Worm (Caenorhabditis elegans) whole organism, midembryonic: ENCODE measurements around the gene srh-74.

Experiments used
- T22C8.4 ChIP-seq: fragments of 200-800 bp; sonication (Bioruptor generic); IDR thresholded peaks from 2 replicates; pipeline ENCODE4 v1.3.6; 2022; ENCODE audit warnings: missing genetic modification characterization, missing compliant biosample characterization
- cog-1 ChIP-seq: sonication (generic microtip); optimal IDR thresholded peaks from 2 replicates; lab custom pipeline; 2016; ENCODE audit warnings: missing genetic modification characterization, missing compliant biosample characterization
- flt-1 ChIP-seq: fragments of 200-800 bp; sonication (Bioruptor generic); IDR thresholded peaks from 2 replicates; pipeline ENCODE4 v1.3.6; 2022; ENCODE audit warnings: missing genetic modification characterization, missing compliant biosample characterization
- klf-2 ChIP-seq: fragments of 200-800 bp; sonication (Bioruptor generic); conservative IDR thresholded peaks from 2 replicates; pipeline ENCODE4 v1.3.6; 2022; ENCODE audit warnings: missing genetic modification reagents, missing genetic modification characterization, missing compliant biosample characterization
- med-1 ChIP-seq: sonication (generic microtip); optimal IDR thresholded peaks from 2 replicates; lab custom pipeline; 2017; ENCODE audit warnings: missing genetic modification characterization, mild to moderate bottlenecking, missing compliant biosample characterization, antibody characterized with exemption, missing genetic modification reagents; ENCODE audit not compliant: insufficient read depth
- ref-1 ChIP-seq: fragments of 200-800 bp; sonication (Bioruptor generic); conservative IDR thresholded peaks from 2 replicates; pipeline ENCODE4 v1.3.6; 2022; ENCODE audit warnings: missing genetic modification reagents, missing genetic modification characterization, missing compliant biosample characterization
- tab-1 ChIP-seq: fragments of 200-800 bp; sonication (Bioruptor generic); IDR thresholded peaks from 2 replicates; pipeline ENCODE4 v1.3.6; 2022; ENCODE audit warnings: missing genetic modification characterization, missing compliant biosample characterization
- ztf-23 ChIP-seq: fragments of 200-800 bp; sonication (Bioruptor generic); IDR thresholded peaks from 2 replicates; pipeline ENCODE4 v1.3.6; 2022; ENCODE audit warnings: missing genetic modification reagents, missing genetic modification characterization, missing compliant biosample characterization
- ztf-29 ChIP-seq: fragments of 200-800 bp; sonication (Bioruptor generic); IDR thresholded peaks from 2 replicates; pipeline ENCODE4 v1.3.6; 2022; ENCODE audit warnings: missing genetic modification reagents, missing genetic modification characterization, missing compliant biosample characterization

srh-74 gene

DNA sequence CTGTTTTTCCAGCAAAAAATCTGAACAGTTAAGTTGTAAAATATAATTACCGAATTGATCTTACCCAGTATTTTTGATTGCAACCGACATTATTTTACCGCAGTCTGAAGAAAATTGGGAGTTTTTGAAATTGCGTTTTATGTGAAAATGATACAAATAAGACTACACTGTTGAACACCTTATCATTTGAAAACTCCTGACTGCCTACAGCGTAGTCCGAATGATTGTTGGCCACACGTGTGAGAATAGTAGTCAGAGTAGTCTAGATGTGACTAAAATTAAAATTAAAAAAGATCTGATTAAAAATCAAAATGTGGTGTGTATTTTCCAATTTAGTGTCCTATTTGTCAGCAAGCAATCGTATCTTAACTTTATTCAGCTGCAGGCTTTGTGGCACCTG is 1.8 kb downstream of the srh-74 start, which contains the start of gene dhs-18:
Gene dhs-18 (minus strand): TSS at position 104 of the 400 bp plus-strand sequence.
- TF ChIP-seq ztf-23 (GFP tag; lab: Robert Waterston, UW) (no peak), klf-2 (GFP tag; lab: Robert Waterston, UW) (no peak), ref-1 (GFP tag; lab: Robert Waterston, UW) (no peak), cog-1 (tag; lab: Kevin White, UChicago) (no peak), med-1 (GFP tag; lab: Kevin White, UChicago) (no peak), ztf-29 (GFP tag; lab: Robert Waterston, UW) (no peak), flt-1 (GFP tag; lab: Robert Waterston, UW) (no peak), T22C8.4 (GFP tag; lab: Robert Waterston, UW) (no peak), tab-1 (GFP tag; lab: Robert Waterston, UW) (no peak)

DNA sequence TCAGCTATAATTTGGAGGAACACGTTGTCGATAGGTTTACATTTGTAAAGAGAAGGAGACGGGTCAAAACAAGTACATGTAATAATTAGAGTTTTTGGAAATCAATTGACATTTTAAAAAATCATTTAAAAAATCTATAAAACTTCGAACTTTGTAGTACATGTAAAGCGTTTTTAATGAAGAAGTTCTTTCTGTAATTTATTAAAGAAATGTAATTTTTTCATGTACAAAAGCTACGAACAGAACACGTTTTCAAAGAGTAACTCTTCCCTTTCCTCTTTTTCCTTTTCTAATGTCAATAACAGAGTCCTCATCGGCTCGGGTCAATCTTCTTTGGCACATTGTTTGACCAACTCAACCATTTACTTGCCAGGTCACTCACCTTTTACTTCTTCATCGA is 4.8 kb downstream of the srh-74 start, which contains the start of gene C45B11.6:
Gene C45B11.6 (plus strand): TSS at position 301 of the 400 bp plus-strand sequence.
- no peak for TF ChIP-seq ztf-23 (GFP tag; lab: Robert Waterston, UW)

DNA sequence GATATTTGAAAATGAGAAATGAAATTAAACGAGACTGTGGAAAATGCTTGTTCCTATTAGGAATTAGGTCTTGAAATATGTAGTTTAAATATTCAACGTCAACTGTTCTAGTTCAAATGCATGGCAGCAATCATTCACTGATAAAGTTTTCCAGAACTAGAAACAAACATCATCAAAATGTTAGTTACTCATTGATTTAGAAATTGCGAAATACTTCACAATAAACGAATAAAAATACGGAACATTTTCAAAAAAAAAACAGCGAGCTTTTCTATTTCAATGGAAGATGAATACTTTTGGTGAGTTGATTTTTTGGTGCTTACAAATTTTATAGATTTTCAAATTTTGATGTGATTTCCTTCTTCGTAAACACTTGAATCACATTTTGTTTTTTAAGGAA is 6.0 kb downstream of the srh-74 start, which contains the start of gene C45B11.2:
Gene C45B11.2 (plus strand): TSS at position 173 of the 400 bp plus-strand sequence.
- no peak for TF ChIP-seq T22C8.4 (GFP tag; lab: Robert Waterston, UW)
- TF ChIP-seq klf-2 (GFP tag; lab: Robert Waterston, UW) = no peak
- no peak for TF ChIP-seq ref-1 (GFP tag; lab: Robert Waterston, UW)
- TF ChIP-seq med-1 (GFP tag; lab: Kevin White, UChicago) = no peak
- no peak for TF ChIP-seq ztf-29 (GFP tag; lab: Robert Waterston, UW)
- no peak for TF ChIP-seq tab-1 (GFP tag; lab: Robert Waterston, UW)

DNA sequence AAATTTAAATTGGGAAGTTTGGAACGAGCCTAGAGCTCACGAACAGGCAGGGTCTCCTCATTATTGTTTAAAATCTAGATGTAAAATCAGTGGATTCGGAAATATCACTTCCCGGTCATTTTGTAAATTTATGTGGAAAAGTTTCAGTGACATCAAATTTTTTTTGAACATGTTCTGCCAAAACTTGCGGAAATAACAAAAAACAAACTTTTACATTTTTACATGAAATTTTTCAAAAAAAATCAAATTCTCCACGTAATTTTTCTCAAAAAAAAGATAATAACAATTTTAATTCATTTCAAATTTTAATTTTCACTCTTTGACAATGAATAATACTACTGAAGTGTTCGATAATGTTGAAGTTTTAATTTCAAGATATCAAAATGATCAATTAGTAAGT is 7.1 kb downstream of the srh-74 start, which contains the start of gene C45B11.5:
Gene C45B11.5 (plus strand): TSS at position 301 of the 400 bp plus-strand sequence.
- TF ChIP-seq flt-1 (GFP tag; lab: Robert Waterston, UW) (no peak), cog-1 (tag; lab: Kevin White, UChicago) (no peak), T22C8.4 (GFP tag; lab: Robert Waterston, UW) (no peak), ref-1 (GFP tag; lab: Robert Waterston, UW) (no peak), klf-2 (GFP tag; lab: Robert Waterston, UW) (no peak)

DNA sequence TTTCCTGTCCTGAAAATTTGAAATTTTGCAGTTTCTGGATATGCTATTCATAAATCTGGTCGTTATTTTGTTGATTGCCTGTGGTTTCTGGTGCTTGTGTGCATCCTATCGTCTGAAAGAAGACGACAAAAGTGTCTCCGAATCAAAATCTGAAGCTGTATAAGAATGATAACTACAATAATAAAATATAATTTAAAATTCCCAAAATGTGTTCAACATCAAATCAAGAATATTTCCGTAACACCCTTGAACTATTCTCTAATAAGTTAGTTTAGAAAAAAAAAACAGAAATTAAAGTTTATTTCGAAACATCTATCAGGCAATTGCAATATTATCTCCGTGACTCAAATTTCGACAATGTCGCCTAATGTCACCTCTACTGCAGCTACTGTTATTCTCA is 8.1 kb downstream of the srh-74 start, which contains the start of gene C45B11.8:
Gene C45B11.8 (plus strand): TSS at position 301 of the 400 bp plus-strand sequence.
- no peak for TF ChIP-seq ztf-23 (GFP tag; lab: Robert Waterston, UW)
- no peak for TF ChIP-seq tab-1 (GFP tag; lab: Robert Waterston, UW)
- no peak for TF ChIP-seq flt-1 (GFP tag; lab: Robert Waterston, UW)
- no peak for TF ChIP-seq ref-1 (GFP tag; lab: Robert Waterston, UW)
- TF ChIP-seq cog-1 (tag; lab: Kevin White, UChicago) = no peak
- TF ChIP-seq ztf-29 (GFP tag; lab: Robert Waterston, UW) = no peak
- no peak for TF ChIP-seq klf-2 (GFP tag; lab: Robert Waterston, UW)
- TF ChIP-seq T22C8.4 (GFP tag; lab: Robert Waterston, UW) = no peak
- TF ChIP-seq med-1 (GFP tag; lab: Kevin White, UChicago) = no peak

DNA sequence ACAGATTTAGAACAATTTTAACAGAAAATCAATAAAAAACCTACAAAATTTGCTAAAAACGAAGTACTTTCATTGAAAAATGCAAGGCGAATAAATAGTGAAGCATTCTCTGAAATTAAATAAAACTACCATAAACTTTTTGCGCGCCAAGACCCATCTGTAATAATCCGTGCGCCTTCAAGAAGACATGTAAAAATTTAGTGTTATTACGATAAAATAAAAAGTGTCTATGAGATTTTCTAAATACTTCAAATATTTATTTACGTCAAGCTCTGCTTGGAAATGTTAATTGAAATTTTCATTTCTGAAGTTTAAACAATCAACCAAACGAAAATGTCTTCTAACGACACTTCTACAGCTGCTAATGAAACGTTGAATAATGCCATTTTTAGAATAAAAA is 8.6 kb downstream of the srh-74 start, which contains the start of gene C45B11.9:
Gene C45B11.9 (plus strand): TSS at position 301 of the 400 bp plus-strand sequence.
- no peak for TF ChIP-seq ztf-23 (GFP tag; lab: Robert Waterston, UW)
- TF ChIP-seq tab-1 (GFP tag; lab: Robert Waterston, UW) = no peak
- no peak for TF ChIP-seq T22C8.4 (GFP tag; lab: Robert Waterston, UW)
- TF ChIP-seq klf-2 (GFP tag; lab: Robert Waterston, UW) = no peak
- no peak for TF ChIP-seq med-1 (GFP tag; lab: Kevin White, UChicago)
- no peak for TF ChIP-seq ztf-29 (GFP tag; lab: Robert Waterston, UW)
- no peak for TF ChIP-seq flt-1 (GFP tag; lab: Robert Waterston, UW)
- no peak for TF ChIP-seq ref-1 (GFP tag; lab: Robert Waterston, UW)
- no peak for TF ChIP-seq cog-1 (tag; lab: Kevin White, UChicago)

DNA sequence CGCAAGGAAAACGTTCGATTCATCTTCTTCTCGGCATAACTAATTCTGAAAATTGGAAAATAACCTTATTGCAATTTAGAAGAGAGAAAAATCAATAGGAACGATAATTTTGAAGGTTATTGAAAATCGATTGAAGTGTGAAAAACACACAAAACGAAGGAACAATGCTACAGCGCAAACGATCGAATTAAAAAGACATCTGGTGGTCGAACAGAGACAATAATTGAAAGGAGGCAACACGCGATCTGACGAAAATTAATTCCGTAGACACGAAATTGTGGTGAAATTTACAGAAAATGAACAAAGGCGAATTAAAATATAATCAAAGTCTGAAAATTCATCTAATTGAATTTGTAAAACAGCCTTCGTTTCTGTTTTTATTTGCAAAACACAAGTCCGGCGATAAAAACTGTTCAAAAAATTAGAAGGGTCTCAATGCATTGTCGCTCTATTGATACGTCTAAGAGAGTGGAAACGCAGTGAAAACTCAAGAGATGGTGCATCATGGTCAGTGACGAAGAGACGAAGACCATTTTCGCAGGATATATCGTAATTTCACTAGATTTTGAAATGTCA is 9.1 kb downstream of the srh-74 start, which contains the start of gene pak-2:
Gene pak-2 (minus strand): TSS at position 51 of the 576 bp plus-strand sequence.
- TF ChIP-seq med-1 (GFP tag; lab: Kevin White, UChicago) (no peak), ztf-23 (GFP tag; lab: Robert Waterston, UW) (peak; percentile 85), ref-1 (GFP tag; lab: Robert Waterston, UW) (no peak), cog-1 (tag; lab: Kevin White, UChicago) (peak; percentile 87), flt-1 (GFP tag; lab: Robert Waterston, UW) (peak; percentile 77), ztf-29 (GFP tag; lab: Robert Waterston, UW) (no peak), tab-1 (GFP tag; lab: Robert Waterston, UW) (no peak), T22C8.4 (GFP tag; lab: Robert Waterston, UW) (no peak), klf-2 (GFP tag; lab: Robert Waterston, UW) (peak; percentile 49; the same call in 1 of the 2 replicates)

DNA sequence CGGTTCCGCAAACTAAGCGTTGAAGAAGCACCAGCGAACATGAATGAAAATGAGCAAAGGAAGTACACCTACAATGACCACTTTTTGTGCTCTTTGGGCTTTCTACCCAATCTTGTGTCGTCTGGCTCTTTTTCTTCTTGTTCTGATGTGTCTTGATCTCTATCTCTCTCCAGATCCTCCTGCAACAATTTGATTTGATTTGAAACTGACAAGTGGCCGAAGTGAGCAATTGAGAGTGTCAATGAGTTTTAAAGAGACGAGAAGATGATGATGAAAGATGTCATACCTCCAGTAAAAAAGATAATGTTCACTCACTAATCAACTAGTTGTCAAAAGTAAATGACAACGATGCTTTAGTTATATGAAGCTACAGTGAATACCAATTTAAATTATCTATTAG is 13.8 kb downstream of the srh-74 start, which contains the start of gene pptr-2:
Gene pptr-2 (minus strand): TSS at position 184 of the 400 bp plus-strand sequence.
- TF ChIP-seq tab-1 (GFP tag; lab: Robert Waterston, UW) (no peak), ztf-29 (GFP tag; lab: Robert Waterston, UW) (no peak), flt-1 (GFP tag; lab: Robert Waterston, UW) (no peak), ref-1 (GFP tag; lab: Robert Waterston, UW) (no peak), cog-1 (tag; lab: Kevin White, UChicago) (no peak), klf-2 (GFP tag; lab: Robert Waterston, UW) (no peak)

DNA sequence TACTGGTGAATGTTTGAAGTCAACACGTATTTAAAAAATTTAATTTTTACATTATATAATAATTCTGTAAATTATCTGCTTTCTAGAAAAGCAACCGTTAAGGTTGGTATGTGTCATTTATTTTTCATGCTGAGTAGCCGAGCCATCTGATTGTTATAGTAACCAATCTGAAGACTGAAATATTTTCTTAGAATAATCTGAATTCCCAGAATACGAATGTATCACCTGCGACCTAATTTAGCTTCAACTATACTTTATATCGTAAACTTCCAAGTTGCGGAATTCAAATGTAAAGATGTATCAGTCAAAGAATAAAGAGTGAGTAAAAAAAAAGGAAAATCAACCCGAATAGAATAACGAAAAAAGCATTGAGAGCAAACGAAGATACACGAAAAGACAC is 15.3 kb downstream of the srh-74 start:
- no peak for TF ChIP-seq ztf-23 (GFP tag; lab: Robert Waterston, UW)
- no peak for TF ChIP-seq tab-1 (GFP tag; lab: Robert Waterston, UW)
- TF ChIP-seq ref-1 (GFP tag; lab: Robert Waterston, UW) = no peak
- TF ChIP-seq T22C8.4 (GFP tag; lab: Robert Waterston, UW) = no peak
- no peak for TF ChIP-seq cog-1 (tag; lab: Kevin White, UChicago)
- TF ChIP-seq ztf-29 (GFP tag; lab: Robert Waterston, UW) = no peak
- no peak for TF ChIP-seq med-1 (GFP tag; lab: Kevin White, UChicago)
- no peak for TF ChIP-seq klf-2 (GFP tag; lab: Robert Waterston, UW)
- TF ChIP-seq flt-1 (GFP tag; lab: Robert Waterston, UW) = no peak
